Fruit fly (Drosophila melanogaster) whole organism, prepupa: Measurements from ENCODE around the gene CG16865.
A peak's percentile ranks its signal among the peaks of the same experiment; 100 is the strongest.

ENCODE experiments used
- CG11294 ChIP-seq: fragments of 200-800 bp; sonication (Bioruptor generic); IDR thresholded peaks from 2 replicates; pipeline ENCODE4 v1.3.6; 2022; ENCODE audit warnings: missing biosample characterization, missing genetic modification characterization
- CG11762 ChIP-seq: fragments of 200-800 bp; sonication (Bioruptor generic); optimal IDR thresholded peaks from 3 replicates; lab custom pipeline; 2016; ENCODE audit warnings: missing biosample characterization, missing genetic modification characterization; ENCODE audit not compliant: insufficient read depth
- CG3032 ChIP-seq: fragments of 200-800 bp; optimal IDR thresholded peaks from 2 replicates; lab custom pipeline; 2019; ENCODE audit warnings: missing biosample characterization, mild to moderate bottlenecking, missing genetic modification characterization, moderate library complexity
- CG32006 ChIP-seq: fragments of 200-800 bp; sonication (Bioruptor generic); optimal IDR thresholded peaks from 3 replicates; lab custom pipeline; 2017; ENCODE audit warnings: missing biosample characterization, mild to moderate bottlenecking, missing genetic modification characterization
- CG34406 ChIP-seq: fragments of 200-800 bp; sonication (Bioruptor generic); optimal IDR thresholded peaks from 3 replicates; lab custom pipeline; 2016; ENCODE audit warnings: missing biosample characterization, missing genetic modification characterization
- CG8319 ChIP-seq: fragments of 200-800 bp; sonication (Bioruptor generic); optimal IDR thresholded peaks from 3 replicates; lab custom pipeline; 2016; ENCODE audit warnings: missing biosample characterization, missing genetic modification characterization
- Hr39 ChIP-seq: fragments of 200-800 bp; sonication (Bioruptor generic); optimal IDR thresholded peaks from 2 replicates; lab custom pipeline; 2016; ENCODE audit warnings: missing biosample characterization, missing genetic modification characterization
- Lpt ChIP-seq: fragments of 200-800 bp; sonication (Bioruptor generic); optimal IDR thresholded peaks from 3 replicates; lab custom pipeline; 2016; ENCODE audit warnings: missing biosample characterization, missing genetic modification characterization
- Sox102F ChIP-seq: fragments of 200-800 bp; sonication (Bioruptor generic); optimal IDR thresholded peaks from 2 replicates; lab custom pipeline; 2016; ENCODE audit warnings: missing biosample characterization, mild to moderate bottlenecking, missing genetic modification characterization
- Sox15 ChIP-seq: fragments of 200-800 bp; sonication (Bioruptor generic); optimal IDR thresholded peaks from 3 replicates; lab custom pipeline; 2016; ENCODE audit warnings: missing biosample characterization, missing genetic modification characterization
- dsx ChIP-seq: fragments of 200-800 bp; optimal IDR thresholded peaks from 3 replicates; lab custom pipeline; 2019; ENCODE audit warnings: missing biosample characterization, mild to moderate bottlenecking, missing genetic modification characterization, moderate library complexity; ENCODE audit not compliant: poor library complexity, severe bottlenecking
- fd59A ChIP-seq: fragments of 200-800 bp; sonication (Bioruptor generic); optimal IDR thresholded peaks from 2 replicates; lab custom pipeline; 2017; ENCODE audit warnings: missing biosample characterization, mild to moderate bottlenecking, missing genetic modification characterization, missing genetic modification reagents
- fkh ChIP-seq: fragments of 200-800 bp; sonication (Bioruptor generic); optimal IDR thresholded peaks from 3 replicates; lab custom pipeline; 2017; ENCODE audit warnings: missing biosample characterization, mild to moderate bottlenecking, missing genetic modification characterization, moderate library complexity

DNA sequence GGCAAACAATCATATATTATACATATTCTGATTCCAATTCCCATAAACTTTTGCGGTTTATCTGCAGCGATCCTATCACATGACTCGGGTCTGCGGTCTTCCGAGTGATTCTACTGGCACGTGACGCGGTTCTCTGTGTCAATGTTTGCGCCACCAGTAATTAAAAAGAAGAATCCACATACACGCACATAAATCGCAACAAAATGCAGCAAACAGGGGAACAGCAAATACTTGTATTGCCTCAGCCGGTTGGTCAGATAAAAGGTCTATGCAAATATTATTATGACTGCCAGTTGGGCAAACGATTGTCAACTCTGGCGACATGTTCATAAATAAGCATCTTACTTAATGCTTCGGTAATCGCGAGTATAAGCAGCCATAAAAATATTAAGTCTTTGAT lies 3.4 kb upstream of the CG16865 start:
- TF ChIP-seq dsx (GFP tag; lab: Kevin White, UChicago) (no peak), Sox15 (GFP tag; lab: Kevin White, UChicago) (no peak), Lpt (GFP tag; lab: Kevin White, UChicago) (no peak), CG32006 (no peak), CG11762 (no peak), fd59A (GFP tag; lab: Kevin White, UChicago) (no peak), fkh (GFP tag; lab: Kevin White, UChicago) (peak; percentile 39), Sox102F (GFP tag; lab: Kevin White, UChicago) (no peak), CG34406 (GFP tag; lab: Kevin White, UChicago) (no peak), CG8319 (GFP tag; lab: Kevin White, UChicago) (no peak), Hr39 (GFP tag; lab: Kevin White, UChicago) (no peak), CG11294 (GFP tag; lab: Robert Waterston, UW) (no peak), CG3032 (no peak)
